Worm (Caenorhabditis elegans) whole organism, L2 larva: ENCODE measurements around the gene Y11D7A.9.

Experiments
- ceh-82 ChIP-seq: fragments of 150-350 bp; optimal IDR thresholded peaks from 2 replicates; lab custom pipeline; 2014; ENCODE audit warnings: missing biosample characterization, missing genetic modification characterization
- mdl-1 ChIP-seq, 2 experiments: fragments of 150-350 bp in 1 of 2; sonication (generic microtip) in 1 of 2; optimal IDR thresholded peaks; 2 replicates each; lab custom pipeline; 2017; ENCODE audit warnings: missing biosample characterization in 2 of 2, missing genetic modification characterization in 2 of 2
- nhr-10 ChIP-seq: sonication (generic microtip); optimal IDR thresholded peaks from 2 replicates; lab custom pipeline; 2017; ENCODE audit warnings: missing biosample characterization, missing genetic modification characterization
- nhr-11 ChIP-seq: fragments of 150-350 bp; optimal IDR thresholded peaks from 2 replicates; lab custom pipeline; 2014; ENCODE audit warnings: missing biosample characterization, missing genetic modification characterization
- nhr-129 ChIP-seq: fragments of 150-350 bp; optimal IDR thresholded peaks from 2 replicates; lab custom pipeline; 2014; ENCODE audit warnings: missing biosample characterization, missing genetic modification characterization
- nhr-237 ChIP-seq: fragments of 150-350 bp; optimal IDR thresholded peaks from 2 replicates; lab custom pipeline; 2014; ENCODE audit warnings: missing biosample characterization, missing genetic modification characterization
- nhr-25 ChIP-seq: fragments of 150-350 bp; sonication (generic microtip); optimal IDR thresholded peaks from 3 replicates; lab custom pipeline; 2014; ENCODE audit warnings: missing biosample characterization, missing genetic modification characterization
- nhr-77 ChIP-seq: fragments of 150-350 bp; optimal IDR thresholded peaks from 2 replicates; lab custom pipeline; 2014; ENCODE audit warnings: missing biosample characterization, missing genetic modification characterization
- peb-1 ChIP-seq: fragments of 150-350 bp; optimal IDR thresholded peaks from 2 replicates; lab custom pipeline; 2014; ENCODE audit warnings: missing biosample characterization, missing genetic modification characterization
- skn-1 ChIP-seq: sonication (generic microtip); optimal IDR thresholded peaks from 2 replicates; lab custom pipeline; 2017; ENCODE audit warnings: missing biosample characterization, missing genetic modification characterization
- snpc-4 ChIP-seq: fragments of 150-350 bp; optimal IDR thresholded peaks from 2 replicates; lab custom pipeline; 2014; ENCODE audit warnings: missing biosample characterization, missing genetic modification characterization

DNA sequence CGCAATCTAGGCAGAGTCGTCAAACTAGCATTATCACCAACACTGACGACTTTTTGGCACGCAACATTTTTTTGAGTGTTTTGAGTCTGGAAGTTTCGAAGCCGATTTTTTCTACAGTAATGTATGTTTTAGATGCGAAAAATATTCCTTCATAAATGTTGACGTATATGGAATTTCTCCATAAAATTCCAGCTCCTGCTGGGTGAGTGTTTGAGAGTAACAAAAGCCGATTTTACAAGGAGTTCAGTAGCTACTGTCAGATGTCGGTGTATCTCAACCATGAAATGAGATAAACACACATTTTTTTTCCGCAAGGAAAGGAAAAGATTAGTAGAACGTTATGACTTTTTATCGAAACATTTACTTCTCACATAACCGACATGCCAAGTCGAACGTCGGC lies 41.1 kb downstream of the Y11D7A.9 start:
- TF ChIP-seq snpc-4 (tag; lab: Kevin White, UChicago), result no peak
- no peak for TF ChIP-seq nhr-77 (tag; lab: Kevin White, UChicago)
- TF ChIP-seq ceh-82, result no peak
- TF ChIP-seq nhr-129 (tag; lab: Kevin White, UChicago), result no peak
- no peak for TF ChIP-seq mdl-1 (tag; optimal IDR thresholded peaks at IDR 0.05; lab: Kevin White, UChicago)
- no peak for TF ChIP-seq nhr-237 (tag; lab: Kevin White, UChicago)
- TF ChIP-seq nhr-11 (tag; lab: Kevin White, UChicago), result no peak
- no peak for TF ChIP-seq skn-1 (tag; lab: Kevin White, UChicago)
- TF ChIP-seq nhr-10 (tag; lab: Kevin White, UChicago), result no peak
- TF ChIP-seq peb-1 (tag; lab: Kevin White, UChicago), result no peak
- no peak for TF ChIP-seq nhr-25 (tag; lab: Kevin White, UChicago)
